Fruit fly (Drosophila melanogaster) whole organism, embryonic: ENCODE measurements around the gene Hrb98DE.

Source experiments
- ATbp ChIP-seq: fragments of 200-800 bp; sonication (Bioruptor generic); optimal IDR thresholded peaks from 2 replicates; lab custom pipeline; 2017; ENCODE audit warnings: missing biosample characterization, mild to moderate bottlenecking, missing genetic modification characterization, missing genetic modification reagents
- Bgb ChIP-seq: fragments of 200-800 bp; sonication (Bioruptor generic); IDR thresholded peaks from 2 replicates; pipeline ENCODE4 v1.3.6; 2022; ENCODE audit warnings: missing biosample characterization, missing genetic modification characterization; ENCODE audit not compliant: partially characterized antibody
- CG10959 ChIP-seq: fragments of 200-800 bp; sonication (Bioruptor generic); IDR thresholded peaks from 2 replicates; pipeline ENCODE4 v1.3.6; 2022; ENCODE audit warnings: missing biosample characterization, missing genetic modification characterization
- CG11093 ChIP-seq: fragments of 200-800 bp; sonication (Bioruptor generic); IDR thresholded peaks from 3 replicates; pipeline ENCODE4 v1.3.6; 2022; ENCODE audit warnings: missing biosample characterization, missing genetic modification characterization
- CG12104 ChIP-seq: fragments of 200-800 bp; sonication (Bioruptor generic); optimal IDR thresholded peaks from 3 replicates; lab custom pipeline; 2016; ENCODE audit warnings: missing biosample characterization, missing genetic modification characterization
- CG13775 ChIP-seq: fragments of 200-800 bp; sonication (Bioruptor generic); optimal IDR thresholded peaks from 3 replicates; lab custom pipeline; 2017; ENCODE audit warnings: missing biosample characterization, mild to moderate bottlenecking, missing genetic modification characterization
- CG15011 ChIP-seq: fragments of 200-800 bp; sonication (Bioruptor generic); optimal IDR thresholded peaks from 3 replicates; lab custom pipeline; 2018; ENCODE audit warnings: missing biosample characterization, mild to moderate bottlenecking, missing genetic modification characterization
- CG15073 ChIP-seq: fragments of 200-800 bp; sonication (Bioruptor generic); optimal IDR thresholded peaks from 2 replicates; lab custom pipeline; 2016; ENCODE audit warnings: missing biosample characterization, missing genetic modification characterization
- CG17361 ChIP-seq: fragments of 200-800 bp; sonication (Bioruptor generic); IDR thresholded peaks from 3 replicates; pipeline ENCODE4 v1.3.6; 2022; ENCODE audit warnings: missing biosample characterization, missing genetic modification characterization
- CG1792 ChIP-seq: fragments of 200-800 bp; sonication (Bioruptor generic); optimal IDR thresholded peaks from 2 replicates; lab custom pipeline; 2016; ENCODE audit warnings: missing biosample characterization, missing genetic modification characterization
- CG18599 ChIP-seq: fragments of 200-800 bp; sonication (Bioruptor generic); optimal IDR thresholded peaks from 3 replicates; lab custom pipeline; 2017; ENCODE audit warnings: missing biosample characterization, missing genetic modification characterization, mild to moderate bottlenecking, moderate library complexity, missing genetic modification reagents
- CG7372 ChIP-seq: fragments of 200-800 bp; sonication (Bioruptor generic); IDR thresholded peaks from 2 replicates; pipeline ENCODE4 v1.3.6; 2022; ENCODE audit warnings: missing biosample characterization, missing genetic modification characterization
- CG7839 ChIP-seq: fragments of 200-800 bp; sonication (Bioruptor generic); optimal IDR thresholded peaks from 3 replicates; lab custom pipeline; 2018; ENCODE audit warnings: missing biosample characterization, mild to moderate bottlenecking, missing genetic modification characterization, moderate library complexity
- Dek ChIP-seq: fragments of 200-800 bp; sonication (Bioruptor generic); optimal IDR thresholded peaks from 3 replicates; lab custom pipeline; 2019; ENCODE audit warnings: missing biosample characterization, mild to moderate bottlenecking, missing genetic modification characterization, moderate library complexity
- Doc2 ChIP-seq: fragments of 200-800 bp; sonication (Bioruptor generic); IDR thresholded peaks from 2 replicates; pipeline ENCODE4 v1.3.6; 2022; ENCODE audit warnings: missing biosample characterization, missing genetic modification characterization
- ERR ChIP-seq: fragments of 200-800 bp; sonication (Bioruptor generic); optimal IDR thresholded peaks from 2 replicates; lab custom pipeline; 2016; ENCODE audit warnings: missing biosample characterization, missing genetic modification characterization
- HLH4C ChIP-seq: fragments of 200-800 bp; sonication (Bioruptor generic); IDR thresholded peaks from 3 replicates; pipeline ENCODE4 v1.3.6; 2022; ENCODE audit warnings: missing biosample characterization, missing genetic modification characterization; ENCODE audit not compliant: partially characterized antibody
- Hmr ChIP-seq: fragments of 200-800 bp; sonication (Bioruptor generic); optimal IDR thresholded peaks from 3 replicates; lab custom pipeline; 2017; ENCODE audit warnings: mild to moderate bottlenecking, missing biosample characterization, missing genetic modification reagents, missing genetic modification characterization
- Nf-YB ChIP-seq: fragments of 200-800 bp; sonication (Bioruptor generic); optimal IDR thresholded peaks from 3 replicates; lab custom pipeline; 2019; ENCODE audit warnings: missing biosample characterization, mild to moderate bottlenecking, missing genetic modification characterization, moderate library complexity
- PHDP ChIP-seq: fragments of 200-800 bp; sonication (Bioruptor generic); optimal IDR thresholded peaks from 3 replicates; lab custom pipeline; 2018; ENCODE audit warnings: missing biosample characterization, mild to moderate bottlenecking, missing genetic modification characterization, moderate library complexity
- Sry-β ChIP-seq: fragments of 200-800 bp; sonication (Bioruptor generic); optimal IDR thresholded peaks from 2 replicates; lab custom pipeline; 2018; ENCODE audit warnings: missing biosample characterization, mild to moderate bottlenecking, missing genetic modification characterization, moderate library complexity
- Ssrp ChIP-seq: fragments of 200-800 bp; sonication (Bioruptor generic); optimal IDR thresholded peaks from 2 replicates; lab custom pipeline; 2018; ENCODE audit warnings: missing biosample characterization, mild to moderate bottlenecking, missing genetic modification characterization, moderate library complexity
- Xbp1 ChIP-seq: fragments of 200-800 bp; sonication (Bioruptor generic); optimal IDR thresholded peaks from 3 replicates; lab custom pipeline; 2016; ENCODE audit warnings: missing biosample characterization, mild to moderate bottlenecking, missing genetic modification characterization
- amos ChIP-seq: fragments of 200-800 bp; sonication (Bioruptor generic); IDR thresholded peaks from 2 replicates; pipeline ENCODE4 v1.3.6; 2022; ENCODE audit warnings: missing biosample characterization, missing genetic modification characterization; ENCODE audit not compliant: partially characterized antibody
- ci ChIP-seq: fragments of 200-800 bp; sonication (Bioruptor generic); IDR thresholded peaks from 3 replicates; pipeline ENCODE4 v1.3.6; 2022; ENCODE audit warnings: missing biosample characterization, missing genetic modification characterization
- dmrt11E ChIP-seq: fragments of 200-800 bp; sonication (Bioruptor generic); optimal IDR thresholded peaks from 3 replicates; lab custom pipeline; 2018; ENCODE audit warnings: missing biosample characterization, mild to moderate bottlenecking, missing genetic modification characterization, moderate library complexity
- grau ChIP-seq: fragments of 200-800 bp; optimal IDR thresholded peaks from 3 replicates; lab custom pipeline; 2019; ENCODE audit warnings: missing biosample characterization, mild to moderate bottlenecking, missing genetic modification characterization, moderate library complexity
- hb ChIP-seq: fragments of 200-800 bp; sonication (Bioruptor generic); IDR thresholded peaks from 3 replicates; pipeline ENCODE4 v1.3.6; 2022; ENCODE audit warnings: missing biosample characterization, missing genetic modification characterization; ENCODE audit not compliant: partially characterized antibody
- inv ChIP-seq: fragments of 200-800 bp; sonication (Bioruptor generic); IDR thresholded peaks from 2 replicates; pipeline ENCODE4 v1.3.6; 2022; ENCODE audit warnings: missing biosample characterization, missing genetic modification characterization; ENCODE audit not compliant: partially characterized antibody
- jigr1 ChIP-seq: fragments of 200-800 bp; sonication (Bioruptor generic); IDR thresholded peaks from 3 replicates; pipeline ENCODE4 v1.3.6; 2022; ENCODE audit warnings: missing biosample characterization, missing genetic modification characterization
- maf-S ChIP-seq: fragments of 200-800 bp; sonication (Bioruptor generic); optimal IDR thresholded peaks from 2 replicates; lab custom pipeline; 2016; ENCODE audit warnings: missing biosample characterization, missing genetic modification characterization
- odd ChIP-seq: fragments of 200-800 bp; sonication (Bioruptor generic); optimal IDR thresholded peaks from 2 replicates; lab custom pipeline; 2017; ENCODE audit warnings: missing biosample characterization, mild to moderate bottlenecking, missing genetic modification characterization
- org-1 ChIP-seq: fragments of 200-800 bp; sonication (Bioruptor generic); optimal IDR thresholded peaks from 2 replicates; lab custom pipeline; 2017; ENCODE audit warnings: missing biosample characterization, missing genetic modification characterization
- pan ChIP-seq, 4 experiments: fragments of >200 bp in 3 of 4; fragments of 200-800 bp in 1 of 4; sonication (Bioruptor generic) in 1 of 4; optimal IDR thresholded peaks in 3 of 4; IDR thresholded peaks in 1 of 4; 2 replicates each; pipeline versions ENCODE4 v1.3.6 to Lab custom; 2017 to 2022; ENCODE audit warnings: missing biosample characterization in 2 of 4, missing genetic modification characterization in 2 of 4, mixed read lengths in 1 of 4
- pho ChIP-seq: fragments of 200-800 bp; sonication (Bioruptor generic); optimal IDR thresholded peaks from 2 replicates; lab custom pipeline; 2016; ENCODE audit warnings: missing biosample characterization, missing genetic modification characterization
- sens ChIP-seq: fragments of 200-800 bp; sonication (Bioruptor generic); peaks from one replicate; lab custom pipeline; 2016; ENCODE audit warnings: missing biosample characterization, missing genetic modification characterization
- sug ChIP-seq: fragments of 200-800 bp; optimal IDR thresholded peaks from 2 replicates; lab custom pipeline; 2019; ENCODE audit warnings: missing biosample characterization, mild to moderate bottlenecking, missing genetic modification characterization, moderate library complexity
- usp ChIP-seq: fragments of >200 bp; optimal IDR thresholded peaks from 2 replicates; lab custom pipeline; 2017; ENCODE audit warnings: missing biosample characterization, missing genetic modification characterization
- vnd ChIP-seq: fragments of 200-800 bp; sonication (Bioruptor generic); IDR thresholded peaks from 3 replicates; pipeline ENCODE4 v1.3.6; 2022; ENCODE audit warnings: missing biosample characterization, missing genetic modification characterization; ENCODE audit not compliant: partially characterized antibody
- vvl ChIP-seq: fragments of 200-800 bp; sonication (Bioruptor generic); IDR thresholded peaks from 2 replicates; pipeline ENCODE4 v1.3.6; 2022; ENCODE audit warnings: missing biosample characterization, missing genetic modification characterization

Gene Hrb98DE

DNA sequence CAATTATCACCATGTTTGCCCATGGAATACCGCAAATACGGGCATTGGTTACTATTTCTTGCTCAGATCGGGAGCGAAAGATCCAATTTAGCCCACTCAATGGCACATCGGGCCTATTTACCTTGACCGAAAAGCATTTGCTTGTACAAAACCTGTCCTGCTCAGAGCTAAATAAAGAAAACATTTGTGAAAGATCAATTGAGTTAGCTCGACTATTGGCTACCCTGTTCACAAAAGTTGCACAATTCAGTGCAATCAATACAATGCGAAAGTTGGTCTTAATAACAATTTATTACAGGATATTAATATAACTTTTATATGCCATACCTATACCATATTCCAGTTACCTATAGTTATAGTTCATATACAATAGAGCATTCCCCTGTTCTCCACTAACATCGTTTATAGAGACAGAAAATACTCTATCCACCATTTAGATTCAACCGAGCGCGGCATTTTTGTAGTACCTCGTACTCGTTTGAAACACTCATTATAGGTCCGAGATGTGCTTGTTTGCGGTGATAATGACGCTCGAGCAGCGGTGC is 36.9 kb upstream of the Hrb98DE start (continued):
- TF ChIP-seq CG12104 (GFP tag; lab: Kevin White, UChicago) (no peak), usp (no peak), jigr1 (GFP tag; lab: Robert Waterston, UW) (no peak), Doc2 (GFP tag; lab: Robert Waterston, UW) (no peak), org-1 (GFP tag; lab: Kevin White, UChicago) (no peak), CG17361 (no peak), CG10959 (GFP tag; lab: Robert Waterston, UW) (0 out of 2 replicates have a peak, but pooled peaks have one; percentile 20), HLH4C (GFP tag; lab: Robert Waterston, UW) (peak; percentile 52; the same call in 1 of the 3 replicates), sug (tag; lab: Kevin White, UChicago) (no peak), amos (GFP tag; lab: Robert Waterston, UW) (no peak), vvl (GFP tag; lab: Robert Waterston, UW) (no peak), CG7839 (tag; lab: Kevin White, UChicago) (peak; percentile 6), hb (GFP tag; lab: Robert Waterston, UW) (no peak), CG1792 (no peak), pho (GFP tag; lab: Kevin White, UChicago) (no peak), pan (optimal IDR thresholded peaks at IDR 0.05; lab: Kevin White, UChicago) (no peak), pan (GFP tag; optimal IDR thresholded peaks at IDR 0.05 in 1 of 2, IDR thresholded peaks at IDR 0.05 in 1 of 2) (peak in 1 of 2 experiments; percentile 6), maf-S (GFP tag; lab: Kevin White, UChicago) (no peak), odd (GFP tag; lab: Kevin White, UChicago) (no peak), Bgb (no peak), Hmr (GFP tag; lab: Kevin White, UChicago) (no peak), ERR (GFP tag; lab: Kevin White, UChicago) (no peak), Sry-β (no peak), grau (tag; lab: Kevin White, UChicago) (peak; percentile 1), ATbp (no peak), CG11093 (GFP tag; lab: Robert Waterston, UW) (no peak), sens (GFP tag; lab: Kevin White, UChicago) (peak; percentile 70), Ssrp (no peak), inv (no peak), CG13775 (no peak), CG15073 (GFP tag; lab: Kevin White, UChicago) (no peak), vnd (0 out of 3 replicates have a peak, but pooled peaks have one; percentile 11), Dek (tag; lab: Kevin White, UChicago) (no peak), Xbp1 (GFP tag; lab: Kevin White, UChicago) (no peak), ci (GFP tag; lab: Robert Waterston, UW) (0 out of 3 replicates have a peak, but pooled peaks have one; percentile 23), dmrt11E (tag; lab: Kevin White, UChicago) (peak; percentile 41), CG18599 (GFP tag; lab: Kevin White, UChicago) (no peak), PHDP (tag; lab: Kevin White, UChicago) (no peak), CG15011 (GFP tag; lab: Kevin White, UChicago) (no peak), Nf-YB (GFP tag; lab: Kevin White, UChicago) (no peak), CG7372 (GFP tag; lab: Robert Waterston, UW) (no peak)
- TF ChIP-seq, all 482 proteins: peak for 32
